Fruit fly (Drosophila melanogaster) whole organism, embryonic: ENCODE data around the gene Helz.
A peak's percentile ranks its signal among the peaks of the same experiment; 100 is the strongest.

ENCODE experiments used
- Asciz ChIP-seq: fragments of 200-800 bp; sonication (Bioruptor generic); optimal IDR thresholded peaks from 2 replicates; lab custom pipeline; 2017; ENCODE audit warnings: missing biosample characterization, mild to moderate bottlenecking, missing genetic modification characterization, missing genetic modification reagents
- CG12236 ChIP-seq: fragments of 200-800 bp; sonication (Bioruptor generic); optimal IDR thresholded peaks from 2 replicates; lab custom pipeline; 2016; ENCODE audit warnings: missing biosample characterization, missing genetic modification characterization
- CG15269 ChIP-seq: fragments of 200-800 bp; sonication (Bioruptor generic); optimal IDR thresholded peaks from 2 replicates; lab custom pipeline; 2018; ENCODE audit warnings: missing biosample characterization, mild to moderate bottlenecking, missing genetic modification characterization, moderate library complexity
- CG15479 ChIP-seq: fragments of 200-800 bp; sonication (Bioruptor generic); optimal IDR thresholded peaks from 3 replicates; lab custom pipeline; 2019; ENCODE audit warnings: missing biosample characterization, mild to moderate bottlenecking, missing genetic modification characterization, moderate library complexity
- CG15514 ChIP-seq: fragments of 200-800 bp; sonication (Bioruptor generic); optimal IDR thresholded peaks from 3 replicates; lab custom pipeline; 2017; ENCODE audit warnings: missing biosample characterization, missing genetic modification characterization, mild to moderate bottlenecking, moderate library complexity, missing genetic modification reagents
- CG16815 ChIP-seq: fragments of 200-800 bp; sonication (Bioruptor generic); optimal IDR thresholded peaks from 3 replicates; lab custom pipeline; 2017; ENCODE audit warnings: missing biosample characterization, mild to moderate bottlenecking, missing genetic modification characterization
- CG17359 ChIP-seq: fragments of 200-800 bp; sonication (Bioruptor generic); optimal IDR thresholded peaks from 3 replicates; lab custom pipeline; 2018; ENCODE audit warnings: missing biosample characterization, mild to moderate bottlenecking, missing genetic modification characterization, moderate library complexity
- CG3847 ChIP-seq: fragments of 200-800 bp; sonication (Bioruptor generic); IDR thresholded peaks from 2 replicates; pipeline ENCODE4 v1.3.6; 2022; ENCODE audit warnings: missing biosample characterization, missing genetic modification characterization
- CG6654 ChIP-seq: fragments of 200-800 bp; sonication (Bioruptor generic); optimal IDR thresholded peaks from 2 replicates; lab custom pipeline; 2017; ENCODE audit warnings: missing biosample characterization, mild to moderate bottlenecking, missing genetic modification characterization
- CG6854 ChIP-seq: fragments of 200-800 bp; sonication (Bioruptor generic); optimal IDR thresholded peaks from 3 replicates; lab custom pipeline; 2017; ENCODE audit warnings: missing biosample characterization, mild to moderate bottlenecking, missing genetic modification characterization
- CG8388 ChIP-seq: fragments of 200-800 bp; sonication (Bioruptor generic); optimal IDR thresholded peaks from 2 replicates; lab custom pipeline; 2019; ENCODE audit warnings: missing biosample characterization, mild to moderate bottlenecking, missing genetic modification characterization, moderate library complexity
- CG8478 ChIP-seq: fragments of >200 bp; optimal IDR thresholded peaks from 2 replicates; lab custom pipeline; 2018
- CG9727 ChIP-seq: fragments of 200-800 bp; sonication (Bioruptor generic); optimal IDR thresholded peaks from 3 replicates; lab custom pipeline; 2017; ENCODE audit warnings: missing biosample characterization, mild to moderate bottlenecking, missing genetic modification characterization
- CG9797 ChIP-seq: fragments of 200-800 bp; sonication (Bioruptor generic); optimal IDR thresholded peaks from 3 replicates; lab custom pipeline; 2018; ENCODE audit warnings: missing biosample characterization, mild to moderate bottlenecking, missing genetic modification characterization
- Dfd ChIP-seq, 2 experiments: fragments of >200 bp; optimal IDR thresholded peaks; 2 replicates each; lab custom pipeline; 2017; ENCODE audit warnings: missing biosample characterization in 2 of 2, missing genetic modification characterization in 2 of 2
- Fer3 ChIP-seq: fragments of 200-800 bp; sonication (Bioruptor generic); optimal IDR thresholded peaks from 2 replicates; lab custom pipeline; 2018; ENCODE audit warnings: missing biosample characterization, mild to moderate bottlenecking, missing genetic modification characterization, moderate library complexity
- GATAe ChIP-seq: fragments of 200-800 bp; sonication (Bioruptor generic); conservative IDR thresholded peaks from 2 replicates; pipeline ENCODE4 v1.3.6; 2022; ENCODE audit warnings: missing biosample characterization, missing genetic modification characterization
- H15 ChIP-seq: fragments of 200-800 bp; sonication (Bioruptor generic); IDR thresholded peaks from 3 replicates; pipeline ENCODE4 v1.3.6; 2022; ENCODE audit warnings: missing biosample characterization, missing genetic modification characterization
- Hmx ChIP-seq: fragments of 200-800 bp; sonication (Bioruptor generic); optimal IDR thresholded peaks from 2 replicates; lab custom pipeline; 2016; ENCODE audit warnings: missing biosample characterization, missing genetic modification characterization
- Hr39 ChIP-seq: fragments of >200 bp; optimal IDR thresholded peaks from 2 replicates; lab custom pipeline; 2017
- NC2β ChIP-seq: fragments of 200-800 bp; sonication (Bioruptor generic); optimal IDR thresholded peaks from 2 replicates; lab custom pipeline; 2016; ENCODE audit warnings: missing biosample characterization, missing genetic modification characterization
- NK7.1 ChIP-seq: fragments of 200-800 bp; sonication (Bioruptor generic); optimal IDR thresholded peaks from 3 replicates; lab custom pipeline; 2016; ENCODE audit warnings: missing biosample characterization, missing genetic modification characterization
- Opbp ChIP-seq: fragments of 200-800 bp; sonication (Bioruptor generic); IDR thresholded peaks from 3 replicates; pipeline ENCODE4 v1.3.6; 2022; ENCODE audit warnings: missing biosample characterization, missing genetic modification characterization; ENCODE audit not compliant: partially characterized antibody
- PHDP ChIP-seq: fragments of 200-800 bp; sonication (Bioruptor generic); optimal IDR thresholded peaks from 3 replicates; lab custom pipeline; 2018; ENCODE audit warnings: missing biosample characterization, mild to moderate bottlenecking, missing genetic modification characterization, moderate library complexity
- Ptx1 ChIP-seq: fragments of 200-800 bp; sonication (Bioruptor generic); IDR thresholded peaks from 2 replicates; pipeline ENCODE4 v1.3.6; 2022; ENCODE audit warnings: missing biosample characterization, missing genetic modification characterization
- Sox100B ChIP-seq: fragments of 200-800 bp; sonication (Bioruptor generic); optimal IDR thresholded peaks from 3 replicates; lab custom pipeline; 2018; ENCODE audit warnings: missing biosample characterization, mild to moderate bottlenecking, missing genetic modification characterization
- Taf1 ChIP-seq: fragments of 200-800 bp; sonication (Bioruptor generic); IDR thresholded peaks from 2 replicates; pipeline ENCODE4 v1.3.6; 2022; ENCODE audit warnings: missing biosample characterization, missing genetic modification characterization
- abd-A ChIP-seq: fragments of 200-800 bp; sonication (Bioruptor generic); optimal IDR thresholded peaks from 3 replicates; lab custom pipeline; 2019; ENCODE audit warnings: missing biosample characterization, mild to moderate bottlenecking, missing genetic modification characterization, moderate library complexity
- ap ChIP-seq: fragments of 200-800 bp; sonication (Bioruptor generic); IDR thresholded peaks from 2 replicates; pipeline ENCODE4 v1.3.6; 2022; ENCODE audit warnings: missing biosample characterization, missing genetic modification characterization
- az2 ChIP-seq: fragments of 200-800 bp; sonication (Bioruptor generic); optimal IDR thresholded peaks from 3 replicates; lab custom pipeline; 2016; ENCODE audit warnings: missing biosample characterization, missing genetic modification characterization
- bcd ChIP-seq: fragments of 200-800 bp; sonication (Bioruptor generic); optimal IDR thresholded peaks from 2 replicates; lab custom pipeline; 2017; ENCODE audit warnings: missing biosample characterization, mild to moderate bottlenecking, missing genetic modification characterization
- br ChIP-seq: fragments of >200 bp; optimal IDR thresholded peaks from 2 replicates; lab custom pipeline; 2017
- cad ChIP-seq: fragments of >200 bp; optimal IDR thresholded peaks from 2 replicates; lab custom pipeline; 2017; ENCODE audit warnings: missing biosample characterization, missing genetic modification characterization
- crp ChIP-seq, 2 experiments: fragments of 200-800 bp; sonication (Bioruptor generic); optimal IDR thresholded peaks; 2 replicates in 1 of 2; 3 replicates in 1 of 2; lab custom pipeline; 2017; ENCODE audit warnings: missing biosample characterization in 2 of 2, missing genetic modification characterization in 2 of 2, mild to moderate bottlenecking in 1 of 2, moderate library complexity in 1 of 2
- dmrt99B ChIP-seq: fragments of 200-800 bp; sonication (Bioruptor generic); optimal IDR thresholded peaks from 2 replicates; lab custom pipeline; 2018; ENCODE audit warnings: missing biosample characterization, mild to moderate bottlenecking, missing genetic modification characterization, moderate library complexity
- dpn ChIP-seq, 2 experiments: fragments of 200-800 bp; sonication (Bioruptor generic); optimal IDR thresholded peaks; 3 replicates each; lab custom pipeline; 2016; ENCODE audit warnings: missing biosample characterization in 2 of 2, missing genetic modification characterization in 2 of 2
- fu2 ChIP-seq: fragments of 200-800 bp; sonication (Bioruptor generic); optimal IDR thresholded peaks from 2 replicates; lab custom pipeline; 2016; ENCODE audit warnings: missing biosample characterization, missing genetic modification characterization
- gsb-n ChIP-seq: fragments of 200-800 bp; sonication (Bioruptor generic); optimal IDR thresholded peaks from 3 replicates; lab custom pipeline; 2018; ENCODE audit warnings: missing biosample characterization, mild to moderate bottlenecking, missing genetic modification characterization
- lbe ChIP-seq: fragments of 200-800 bp; sonication (Bioruptor generic); optimal IDR thresholded peaks from 2 replicates; lab custom pipeline; 2016; ENCODE audit warnings: missing biosample characterization, mild to moderate bottlenecking, missing genetic modification characterization
- pho ChIP-seq: fragments of 200-800 bp; sonication (Bioruptor generic); optimal IDR thresholded peaks from 2 replicates; lab custom pipeline; 2016; ENCODE audit warnings: missing biosample characterization, missing genetic modification characterization
- phol ChIP-seq: fragments of 200-800 bp; sonication (Bioruptor generic); optimal IDR thresholded peaks from 3 replicates; lab custom pipeline; 2018; ENCODE audit warnings: missing biosample characterization, mild to moderate bottlenecking, missing genetic modification characterization, moderate library complexity
- pum ChIP-seq: fragments of 200-800 bp; sonication (Bioruptor generic); optimal IDR thresholded peaks from 2 replicates; lab custom pipeline; 2016; ENCODE audit warnings: missing biosample characterization, missing genetic modification characterization
- sens ChIP-seq: fragments of 200-800 bp; sonication (Bioruptor generic); peaks from one replicate; lab custom pipeline; 2016; ENCODE audit warnings: missing biosample characterization, missing genetic modification characterization
- sob ChIP-seq: fragments of 200-800 bp; sonication (Bioruptor generic); IDR thresholded peaks from 2 replicates; pipeline ENCODE4 v1.3.6; 2022; ENCODE audit warnings: missing biosample characterization, missing genetic modification characterization
- toy ChIP-seq: fragments of 200-800 bp; sonication (Bioruptor generic); IDR thresholded peaks from 2 replicates; pipeline ENCODE4 v1.3.6; 2022; ENCODE audit warnings: missing biosample characterization, missing genetic modification characterization
- ttk ChIP-seq: fragments of 200-800 bp; sonication (Bioruptor generic); IDR thresholded peaks from 2 replicates; pipeline ENCODE4 v2.1.2; 2022; ENCODE audit warnings: missing biosample characterization, missing genetic modification characterization
- tup ChIP-seq: fragments of 200-800 bp; sonication (Bioruptor generic); optimal IDR thresholded peaks from 2 replicates; lab custom pipeline; 2016; ENCODE audit warnings: missing biosample characterization, mild to moderate bottlenecking, missing genetic modification characterization, moderate library complexity
- unc-4 ChIP-seq: fragments of 200-800 bp; sonication (Bioruptor generic); IDR thresholded peaks from 2 replicates; pipeline ENCODE4 v1.3.6; 2022; ENCODE audit warnings: missing biosample characterization, missing genetic modification characterization; ENCODE audit not compliant: partially characterized antibody
- unpg ChIP-seq: fragments of 200-800 bp; sonication (Bioruptor generic); optimal IDR thresholded peaks from 3 replicates; lab custom pipeline; 2018; ENCODE audit warnings: missing biosample characterization, mild to moderate bottlenecking, missing genetic modification characterization, moderate library complexity
- zfh1 ChIP-seq: fragments of 200-800 bp; sonication (Bioruptor generic); IDR thresholded peaks from 3 replicates; pipeline ENCODE4 v1.3.6; 2022; ENCODE audit warnings: missing biosample characterization, missing genetic modification characterization

The Helz gene

DNA sequence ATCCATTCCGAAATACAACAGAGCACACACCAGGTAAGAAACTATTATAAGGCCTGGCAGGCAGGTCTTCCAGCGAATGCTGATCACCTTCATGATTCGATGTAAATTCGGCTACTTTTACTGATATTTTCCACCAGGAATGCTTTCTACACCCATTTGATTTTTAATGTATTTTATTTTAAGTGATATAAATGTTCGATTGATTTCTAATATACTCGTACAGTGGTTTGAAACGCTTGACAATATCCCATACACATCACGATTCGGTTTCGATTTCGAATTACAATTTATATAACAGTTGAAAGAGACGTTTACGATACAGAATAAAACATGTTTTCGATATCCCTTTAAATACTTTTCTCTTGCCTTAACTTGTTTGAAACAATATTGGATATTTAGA lies 20.6 kb upstream of the Helz start, which contains the start of gene Mgat4b:
Mgat4b (minus strand) TSS at position 101 of the 400 bp plus-strand sequence.
- TF ChIP-seq sens (GFP tag; lab: Kevin White, UChicago) (no peak), CG15514 (no peak), dpn (GFP tag; optimal IDR thresholded peaks at IDR 0.05; lab: Kevin White, UChicago) (no peak), bcd (no peak), cad (GFP tag; lab: Kevin White, UChicago) (no peak), CG6854 (GFP tag; lab: Kevin White, UChicago) (no peak), dmrt99B (no peak), Ptx1 (GFP tag; lab: Robert Waterston, UW) (no peak), CG15479 (GFP tag; lab: Kevin White, UChicago) (no peak), PHDP (tag; lab: Kevin White, UChicago) (no peak), Fer3 (no peak), unc-4 (GFP tag; lab: Robert Waterston, UW) (no peak), CG9797 (GFP tag; lab: Kevin White, UChicago) (no peak), sob (no peak), CG8478 (lab: Kevin White, UChicago) (no peak), NK7.1 (GFP tag; lab: Kevin White, UChicago) (no peak), CG8388 (GFP tag; lab: Kevin White, UChicago) (no peak), CG17359 (tag; lab: Kevin White, UChicago) (no peak), Asciz (GFP tag; lab: Kevin White, UChicago) (no peak)

DNA sequence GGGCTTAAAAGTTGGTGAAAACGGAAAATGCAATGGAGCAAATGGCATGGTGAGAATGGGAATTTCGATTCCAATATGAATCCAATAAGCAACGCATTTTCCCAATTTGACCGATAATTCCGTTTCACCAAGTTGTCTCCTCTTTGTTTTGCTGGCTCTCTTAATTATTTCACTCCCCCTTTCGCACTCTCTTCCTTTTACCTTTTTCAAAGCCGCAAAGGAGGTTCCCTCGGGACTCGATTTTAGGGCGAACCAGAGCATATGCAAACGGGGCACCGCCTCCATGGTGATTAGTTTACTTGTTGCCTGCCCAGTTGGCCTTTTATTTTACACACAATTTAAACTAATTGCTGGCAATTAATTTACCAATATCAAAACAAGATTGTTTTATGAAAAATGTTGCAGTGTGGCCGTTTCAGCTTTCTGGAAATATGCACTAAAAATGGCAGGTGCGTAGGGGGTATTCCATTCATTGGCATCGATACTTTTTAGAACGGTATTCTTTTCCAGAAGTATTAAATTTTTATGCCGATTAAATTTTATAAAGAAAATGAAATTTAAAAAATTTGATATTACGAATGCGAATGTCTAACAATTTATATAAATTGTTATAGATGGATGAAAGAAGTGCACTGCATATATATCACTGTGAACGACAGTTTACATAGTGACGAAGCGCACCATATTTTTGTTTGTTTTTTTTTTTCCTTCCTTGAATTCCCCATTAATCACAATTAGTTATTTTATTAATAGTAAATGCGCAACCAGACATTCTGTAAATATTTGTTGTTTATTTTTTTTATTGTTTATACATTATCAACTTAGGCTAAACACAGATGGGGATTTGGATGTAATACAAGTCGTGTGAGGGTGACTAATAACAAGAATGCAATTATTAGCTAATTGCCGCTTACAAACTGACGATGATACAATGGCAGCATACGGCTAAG lies 13.7 kb upstream of the Helz start, which contains the start of gene mop:
mop (minus strand) TSS at position 419 of the 950 bp plus-strand sequence.
- TF ChIP-seq pho (GFP tag; lab: Kevin White, UChicago) (no peak), toy (no peak), CG15269 (no peak), Taf1 (no peak), CG12236 (no peak), GATAe (GFP tag; lab: Robert Waterston, UW) (no peak), unpg (no peak), ap (GFP tag; lab: Robert Waterston, UW) (peak; percentile 43; the same call in 1 of the 2 replicates), ttk (peak; percentile 51), Opbp (GFP tag; lab: Robert Waterston, UW) (no peak), CG6654 (no peak), Hmx (GFP tag; lab: Kevin White, UChicago) (no peak), CG9727 (GFP tag; lab: Kevin White, UChicago) (peak; percentile 12), phol (tag; lab: Kevin White, UChicago) (peak; percentile 71), fu2 (GFP tag; lab: Kevin White, UChicago) (peak; percentile 9), pum (no peak), gsb-n (tag; lab: Kevin White, UChicago) (no peak), lbe (GFP tag; lab: Kevin White, UChicago) (no peak), zfh1 (GFP tag; lab: Robert Waterston, UW) (0 out of 3 replicates have a peak, but pooled peaks have one; percentile 19), NC2β (GFP tag; lab: Kevin White, UChicago) (no peak), CG3847 (GFP tag; lab: Robert Waterston, UW) (peak; percentile 50; the same call in 1 of the 2 replicates), crp (GFP tag; optimal IDR thresholded peaks at IDR 0.05; lab: Kevin White, UChicago) (no peak), Sox100B (GFP tag; lab: Kevin White, UChicago) (no peak), tup (GFP tag; lab: Kevin White, UChicago) (no peak), Hr39 (lab: Kevin White, UChicago) (no peak), H15 (GFP tag; lab: Robert Waterston, UW) (0 out of 3 replicates have a peak, but pooled peaks have one; percentile 20), CG16815 (no peak), Dfd (GFP tag; optimal IDR thresholded peaks at IDR 0.05; lab: Kevin White, UChicago) (no peak), abd-A (tag; lab: Kevin White, UChicago) (no peak), az2 (GFP tag; lab: Kevin White, UChicago) (peak; percentile 32), br (lab: Kevin White, UChicago) (no peak)
